Worm (Caenorhabditis elegans) whole organism, L3 larva: ENCODE measurements around the gene Y59A8B.8.

Source experiments
- ZK546.5 ChIP-seq: sonication (generic microtip); optimal IDR thresholded peaks from 2 replicates; lab custom pipeline; 2017; ENCODE audit warnings: missing biosample characterization, missing genetic modification characterization
- ama-1 ChIP-seq: fragments of 150-350 bp; optimal IDR thresholded peaks from 2 replicates; lab custom pipeline; 2018
- egl-27 ChIP-seq: sonication (generic microtip); optimal IDR thresholded peaks from 4 replicates; lab custom pipeline; 2017; ENCODE audit warnings: missing biosample characterization, missing genetic modification reagents, missing genetic modification characterization
- fos-1 ChIP-seq: fragments of 150-350 bp; optimal IDR thresholded peaks from 2 replicates; lab custom pipeline; 2014; ENCODE audit warnings: missing biosample characterization, missing genetic modification characterization
- jun-1 ChIP-seq: fragments of 150-350 bp; optimal IDR thresholded peaks from 2 replicates; lab custom pipeline; 2014; ENCODE audit warnings: missing biosample characterization, missing genetic modification reagents, missing genetic modification characterization
- lin-39 ChIP-seq: fragments of 150-350 bp; optimal IDR thresholded peaks from 2 replicates; lab custom pipeline; 2018; ENCODE audit warnings: missing biosample characterization, missing genetic modification reagents, missing genetic modification characterization
- mdl-1 ChIP-seq: fragments of 150-350 bp; optimal IDR thresholded peaks from 2 replicates; lab custom pipeline; 2014; ENCODE audit warnings: missing biosample characterization, missing genetic modification characterization
- nfya-1 ChIP-seq: sonication (generic microtip); optimal IDR thresholded peaks from 2 replicates; lab custom pipeline; 2017; ENCODE audit warnings: missing genetic modification characterization, mild to moderate bottlenecking, missing compliant biosample characterization, antibody characterized with exemption, moderate library complexity; ENCODE audit not compliant: insufficient read depth
- nhr-76 ChIP-seq: fragments of 150-350 bp; sonication (generic microtip); optimal IDR thresholded peaks from 5 replicates; lab custom pipeline; 2014; ENCODE audit warnings: missing biosample characterization, missing genetic modification characterization
- nhr-77 ChIP-seq: fragments of 150-350 bp; optimal IDR thresholded peaks from 2 replicates; lab custom pipeline; 2014; ENCODE audit warnings: missing biosample characterization, missing genetic modification characterization
- pqm-1 ChIP-seq: fragments of 150-350 bp; optimal IDR thresholded peaks from 2 replicates; lab custom pipeline; 2017; ENCODE audit warnings: missing biosample characterization, missing genetic modification characterization, inconsistent platforms
- snpc-4 ChIP-seq: fragments of 150-350 bp; optimal IDR thresholded peaks from 2 replicates; lab custom pipeline; 2014; ENCODE audit warnings: missing biosample characterization, missing genetic modification characterization
- unc-62 ChIP-seq: fragments of 150-350 bp; sonication (generic microtip); optimal IDR thresholded peaks from 4 replicates; lab custom pipeline; 2014; ENCODE audit warnings: missing biosample characterization, missing genetic modification reagents, missing genetic modification characterization
- ztf-11 ChIP-seq: fragments of 150-350 bp; optimal IDR thresholded peaks from 2 replicates; lab custom pipeline; 2014; ENCODE audit warnings: missing biosample characterization, missing genetic modification characterization

DNA sequence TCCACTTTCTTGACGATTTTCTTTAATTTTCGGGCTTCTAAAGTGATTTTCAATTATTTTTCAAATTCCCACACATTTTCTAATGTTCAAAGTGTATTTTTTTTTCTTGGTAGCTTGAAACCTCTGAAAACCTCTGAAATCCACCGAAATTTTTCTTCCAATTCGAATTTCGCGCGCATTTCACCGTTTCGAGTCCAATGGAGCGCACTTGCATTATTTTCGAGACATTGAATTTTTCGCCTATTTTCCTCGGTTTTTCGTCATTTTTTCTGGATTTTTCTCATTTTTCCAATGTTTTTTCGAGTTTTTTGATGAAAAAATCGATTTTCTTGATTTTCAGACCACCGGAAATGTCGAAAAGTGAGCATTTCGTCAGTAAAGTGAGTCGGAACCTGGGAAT lies 20.7 kb upstream of the Y59A8B.8 start, which contains the start of gene slr-2:
- TF ChIP-seq unc-62 (no peak), fos-1 (tag; lab: Kevin White, UChicago) (no peak), ama-1 (no peak), egl-27 (tag; lab: Kevin White, UChicago) (no peak), jun-1 (no peak), ztf-11 (tag; lab: Kevin White, UChicago) (no peak), nfya-1 (tag; lab: Kevin White, UChicago) (peak; percentile 65), nhr-76 (tag; lab: Kevin White, UChicago) (no peak), nhr-77 (no peak), mdl-1 (no peak), ZK546.5 (tag; lab: Kevin White, UChicago) (no peak), lin-39 (tag; lab: Kevin White, UChicago) (no peak), snpc-4 (tag; lab: Kevin White, UChicago) (no peak), pqm-1 (no peak)
